Worm (Caenorhabditis elegans) whole organism, L1 larva: ENCODE data around the gene F53G2.3.

ENCODE experiments used
- C16A3.4 ChIP-seq: fragments of 150-350 bp; optimal IDR thresholded peaks from 2 replicates; lab custom pipeline; 2014; ENCODE audit warnings: missing biosample characterization, missing genetic modification characterization
- F16B12.6 ChIP-seq: fragments of 150-350 bp; optimal IDR thresholded peaks from 2 replicates; lab custom pipeline; 2014; ENCODE audit warnings: missing biosample characterization, missing genetic modification characterization
- aha-1 ChIP-seq: fragments of 150-350 bp; optimal IDR thresholded peaks from 2 replicates; lab custom pipeline; 2014; ENCODE audit warnings: missing biosample characterization, missing genetic modification characterization
- aly-2 ChIP-seq: fragments of 150-350 bp; optimal IDR thresholded peaks from 2 replicates; lab custom pipeline; 2014; ENCODE audit warnings: missing biosample characterization, missing genetic modification characterization
- blmp-1 ChIP-seq: fragments of 150-350 bp; optimal IDR thresholded peaks from 2 replicates; lab custom pipeline; 2014; ENCODE audit warnings: missing biosample characterization, missing genetic modification characterization
- ceh-90 ChIP-seq: sonication (generic microtip); optimal IDR thresholded peaks from 2 replicates; lab custom pipeline; 2016; ENCODE audit warnings: missing genetic modification characterization, missing compliant biosample characterization
- ces-1 ChIP-seq: fragments of 150-350 bp; optimal IDR thresholded peaks from 2 replicates; lab custom pipeline; 2014; ENCODE audit warnings: missing biosample characterization, missing genetic modification reagents, missing genetic modification characterization
- efl-1 ChIP-seq, 4 experiments: fragments of 150-350 bp; optimal IDR thresholded peaks in 3 of 4; peaks in 1 of 4; 1 replicate in 1 of 4; 2 replicates in 3 of 4; lab custom pipeline; 2014; ENCODE audit warnings: missing biosample characterization in 2 of 4, missing genetic modification characterization in 2 of 4, missing genetic modification reagents in 2 of 4
- egl-27 ChIP-seq, 2 experiments: fragments of 150-350 bp in 1 of 2; sonication (generic microtip); optimal IDR thresholded peaks; 3 replicates each; lab custom pipeline; 2017 to 2018; ENCODE audit warnings: missing biosample characterization in 2 of 2, missing genetic modification characterization in 2 of 2, missing genetic modification reagents in 2 of 2
- fkh-4 ChIP-seq: sonication (generic microtip); optimal IDR thresholded peaks from 2 replicates; lab custom pipeline; 2016; ENCODE audit warnings: missing compliant biosample characterization, missing genetic modification characterization, borderline replicate concordance
- fkh-8 ChIP-seq: sonication (generic microtip); optimal IDR thresholded peaks from 2 replicates; lab custom pipeline; 2016; ENCODE audit warnings: mild to moderate bottlenecking, missing genetic modification characterization, missing compliant biosample characterization
- fos-1 ChIP-seq: fragments of 150-350 bp; optimal IDR thresholded peaks from 2 replicates; lab custom pipeline; 2014; ENCODE audit warnings: missing biosample characterization, missing genetic modification characterization
- irx-1 ChIP-seq: sonication (generic microtip); optimal IDR thresholded peaks from 2 replicates; lab custom pipeline; 2016; ENCODE audit warnings: missing genetic modification characterization, missing compliant biosample characterization
- lin-14 ChIP-seq: fragments of 200-800 bp; sonication (Bioruptor generic); optimal IDR thresholded peaks from 2 replicates; lab custom pipeline; 2018; ENCODE audit warnings: mild to moderate bottlenecking, missing genetic modification characterization, moderate library complexity, missing compliant biosample characterization
- lin-35 ChIP-seq, 2 experiments: fragments of 150-350 bp; optimal IDR thresholded peaks; 2 replicates each; lab custom pipeline; 2014; ENCODE audit warnings: missing biosample characterization in 2 of 2, missing genetic modification characterization in 2 of 2, missing genetic modification reagents in 2 of 2
- lin-39 ChIP-seq: fragments of 150-350 bp; optimal IDR thresholded peaks from 2 replicates; lab custom pipeline; 2014; ENCODE audit warnings: missing biosample characterization, missing genetic modification reagents, missing genetic modification characterization
- lir-3 ChIP-seq: sonication (generic microtip); optimal IDR thresholded peaks from 2 replicates; lab custom pipeline; 2016; ENCODE audit warnings: mild to moderate bottlenecking, missing genetic modification characterization, moderate library complexity, missing compliant biosample characterization; ENCODE audit not compliant: poor library complexity
- lsy-2 ChIP-seq, 2 experiments: fragments of 150-350 bp; optimal IDR thresholded peaks; 2 replicates each; lab custom pipeline; 2014; ENCODE audit warnings: missing biosample characterization in 2 of 2, missing genetic modification characterization in 2 of 2
- mdl-1 ChIP-seq, 2 experiments: fragments of 150-350 bp; optimal IDR thresholded peaks; 2 replicates each; lab custom pipeline; 2014 to 2017; ENCODE audit warnings: missing biosample characterization in 2 of 2, missing genetic modification characterization in 2 of 2, inconsistent platforms in 1 of 2
- mep-1 ChIP-seq: fragments of 150-350 bp; optimal IDR thresholded peaks from 2 replicates; lab custom pipeline; 2014; ENCODE audit warnings: missing biosample characterization, missing genetic modification characterization
- nhr-11 ChIP-seq: fragments of 150-350 bp; optimal IDR thresholded peaks from 2 replicates; lab custom pipeline; 2014; ENCODE audit warnings: missing biosample characterization, missing genetic modification characterization
- nhr-19 ChIP-seq: fragments of 200-800 bp; sonication (Bioruptor generic); conservative IDR thresholded peaks from 2 replicates; pipeline ENCODE4 v1.3.6; 2022; ENCODE audit warnings: missing genetic modification characterization, missing compliant biosample characterization
- nhr-20 ChIP-seq: sonication (generic microtip); optimal IDR thresholded peaks from 2 replicates; lab custom pipeline; 2016; ENCODE audit warnings: mild to moderate bottlenecking, missing genetic modification characterization, missing compliant biosample characterization
- nhr-71 ChIP-seq: sonication (generic microtip); optimal IDR thresholded peaks from 2 replicates; lab custom pipeline; 2016; ENCODE audit warnings: mild to moderate bottlenecking, missing genetic modification characterization, moderate library complexity, missing compliant biosample characterization
- nhr-76 ChIP-seq: sonication (generic microtip); optimal IDR thresholded peaks from 2 replicates; lab custom pipeline; 2017; ENCODE audit warnings: missing biosample characterization, missing genetic modification characterization
- pag-3 ChIP-seq: sonication (generic microtip); optimal IDR thresholded peaks from 2 replicates; lab custom pipeline; 2017; ENCODE audit warnings: missing genetic modification characterization, mild to moderate bottlenecking, missing compliant biosample characterization, antibody characterized with exemption, borderline replicate concordance; ENCODE audit not compliant: insufficient read depth
- pax-3 ChIP-seq: fragments of 200-800 bp; sonication (Bioruptor generic); optimal IDR thresholded peaks from 2 replicates; lab custom pipeline; 2018; ENCODE audit warnings: mild to moderate bottlenecking, missing genetic modification characterization, moderate library complexity, missing compliant biosample characterization
- rnt-1 ChIP-seq: sonication (generic microtip); optimal IDR thresholded peaks from 2 replicates; lab custom pipeline; 2016; ENCODE audit warnings: mild to moderate bottlenecking, missing genetic modification characterization, moderate library complexity, missing compliant biosample characterization
- skn-1 ChIP-seq: fragments of 150-350 bp; optimal IDR thresholded peaks from 2 replicates; lab custom pipeline; 2014; ENCODE audit warnings: missing biosample characterization, missing genetic modification characterization
- snpc-4 ChIP-seq: fragments of 150-350 bp; optimal IDR thresholded peaks from 2 replicates; lab custom pipeline; 2014; ENCODE audit warnings: missing biosample characterization, missing genetic modification characterization
- snu-23 ChIP-seq: sonication (generic microtip); optimal IDR thresholded peaks from 2 replicates; lab custom pipeline; 2016; ENCODE audit warnings: missing genetic modification characterization, missing compliant biosample characterization
- sup-37 ChIP-seq: fragments of 200-800 bp; sonication (Bioruptor generic); optimal IDR thresholded peaks from 2 replicates; lab custom pipeline; 2018; ENCODE audit warnings: mild to moderate bottlenecking, missing genetic modification characterization, missing compliant biosample characterization
- tlp-1 ChIP-seq: fragments of 150-350 bp; optimal IDR thresholded peaks from 2 replicates; lab custom pipeline; 2014; ENCODE audit warnings: missing biosample characterization, missing genetic modification characterization
- unc-30 ChIP-seq: sonication (generic microtip); optimal IDR thresholded peaks from 2 replicates; lab custom pipeline; 2017; ENCODE audit warnings: missing biosample characterization, missing genetic modification characterization
- unc-98 ChIP-seq: fragments of 200-800 bp; sonication (Bioruptor generic); IDR thresholded peaks from 2 replicates; pipeline ENCODE4 v1.3.6; 2022; ENCODE audit warnings: missing genetic modification characterization, missing compliant biosample characterization
- vab-15 ChIP-seq: sonication (generic microtip); optimal IDR thresholded peaks from 2 replicates; lab custom pipeline; 2017; ENCODE audit warnings: missing genotype, mild to moderate bottlenecking, missing genetic modification characterization, missing compliant biosample characterization
- zag-1 ChIP-seq: fragments of 150-350 bp; optimal IDR thresholded peaks from 2 replicates; lab custom pipeline; 2014; ENCODE audit warnings: missing biosample characterization, missing genetic modification characterization
- zip-4 ChIP-seq: fragments of 200-800 bp; sonication (Bioruptor generic); optimal IDR thresholded peaks from 2 replicates; lab custom pipeline; 2018; ENCODE audit warnings: mild to moderate bottlenecking, missing genetic modification characterization, moderate library complexity, missing compliant biosample characterization
- ztf-11 ChIP-seq, 2 experiments: sonication (generic microtip); optimal IDR thresholded peaks; 2 replicates each; lab custom pipeline; 2016 to 2017; ENCODE audit warnings: missing genetic modification characterization in 2 of 2, missing biosample characterization in 1 of 2, missing compliant biosample characterization in 1 of 2

F53G2.3 gene

DNA sequence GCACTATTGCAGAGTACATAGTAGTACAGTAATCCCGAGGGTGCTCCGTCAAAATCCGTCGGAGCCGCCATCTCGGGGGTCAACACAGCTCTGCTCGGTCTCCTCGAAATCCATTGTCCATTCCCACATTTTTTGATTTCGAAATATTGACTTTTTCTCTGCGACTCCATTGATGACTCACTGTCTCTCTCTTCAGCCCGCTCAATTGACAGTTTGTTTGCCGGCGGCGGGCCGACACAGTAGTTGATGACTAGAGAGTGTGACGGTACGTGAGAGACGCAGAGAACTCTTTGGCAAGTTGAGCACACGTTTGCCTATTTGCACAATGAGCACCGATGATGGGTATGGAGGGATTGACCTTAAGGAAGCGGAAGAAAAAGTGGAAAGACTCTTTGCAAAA is 25.4 kb upstream of the F53G2.3 start (continued):
- TF ChIP-seq aly-2 (tag; lab: Kevin White, UChicago) (no peak), F16B12.6 (tag; lab: Kevin White, UChicago) (no peak), ztf-11 (tag; optimal IDR thresholded peaks at IDR 0.05; lab: Kevin White, UChicago) (no peak), snpc-4 (peak; percentile 10), tlp-1 (tag; lab: Kevin White, UChicago) (no peak), snu-23 (no peak), aha-1 (tag; lab: Kevin White, UChicago) (no peak), nhr-19 (GFP tag; lab: Robert Waterston, UW) (peak; percentile 13; the same call in 1 of the 2 replicates), sup-37 (GFP tag; lab: Kevin White, UChicago) (peak; percentile 64), nhr-71 (tag; lab: Kevin White, UChicago) (peak; percentile 44), rnt-1 (tag; lab: Kevin White, UChicago) (no peak), fkh-4 (tag; lab: Kevin White, UChicago) (no peak), mep-1 (no peak), pax-3 (tag; lab: Kevin White, UChicago) (no peak), lin-39 (tag; lab: Kevin White, UChicago) (no peak), nhr-11 (tag; lab: Kevin White, UChicago) (no peak), lin-35 (GFP tag; optimal IDR thresholded peaks at IDR 0.05; lab: Kevin White, UChicago) (peak in 1 of 2 experiments; percentile 33), lin-14 (GFP tag; lab: Kevin White, UChicago) (peak; percentile 54), skn-1 (tag; lab: Kevin White, UChicago) (peak; percentile 17), ceh-90 (no peak), irx-1 (tag; lab: Kevin White, UChicago) (no peak), mdl-1 (tag; optimal IDR thresholded peaks at IDR 0.05; lab: Kevin White, UChicago) (no peak), zag-1 (no peak), vab-15 (tag; lab: Kevin White, UChicago) (no peak), nhr-20 (tag; lab: Kevin White, UChicago) (peak; percentile 49), nhr-76 (tag; lab: Kevin White, UChicago) (no peak), ces-1 (GFP tag; lab: Kevin White, UChicago) (no peak), egl-27 (tag; optimal IDR thresholded peaks at IDR 0.05; lab: Kevin White, UChicago) (no peak), pag-3 (tag; lab: Kevin White, UChicago) (no peak), C16A3.4 (no peak)

DNA sequence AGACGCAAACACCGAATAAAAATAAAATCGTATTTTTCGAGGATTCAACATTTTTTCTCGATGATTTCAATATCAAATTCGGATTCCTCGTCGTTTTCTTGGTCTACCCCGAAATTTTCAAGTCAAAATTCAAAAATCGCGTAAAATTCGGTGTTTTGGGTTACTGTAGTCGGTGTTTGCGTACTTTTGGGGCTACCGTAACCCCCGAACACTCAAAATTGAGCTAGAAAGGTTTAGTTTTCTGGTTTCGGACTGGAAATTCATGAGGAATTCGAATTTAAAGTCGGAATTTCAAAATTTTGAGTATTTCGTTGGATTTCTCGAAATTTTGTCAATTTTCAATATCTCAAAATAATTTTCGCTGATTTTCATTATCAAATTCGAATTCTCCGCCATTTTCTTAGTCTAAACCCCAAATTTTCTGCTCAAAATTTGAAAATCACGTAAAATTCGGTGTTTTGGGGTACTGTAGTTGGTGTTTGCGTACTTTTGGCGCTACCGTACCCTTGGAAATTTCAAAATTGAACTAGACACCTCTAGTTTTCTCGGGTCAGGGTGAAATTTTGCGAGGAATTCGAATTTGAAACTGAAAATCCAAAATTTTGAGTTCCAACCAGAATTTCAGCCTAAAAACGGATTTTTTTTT is 24.1 kb upstream of the F53G2.3 start:
- no peak for TF ChIP-seq fos-1 (tag; lab: Kevin White, UChicago)
- TF ChIP-seq lsy-2 (tag; optimal IDR thresholded peaks at IDR 0.05; lab: Kevin White, UChicago): peak; percentile 20 to 30
- TF ChIP-seq efl-1 (optimal IDR thresholded peaks at IDR 0.05; lab: Kevin White, UChicago): no peak
- TF ChIP-seq efl-1 (GFP tag; optimal IDR thresholded peaks at IDR 0.05 in 1 of 2; lab: Kevin White, UChicago): peak in 1 of 2 experiments; percentile 30
- TF ChIP-seq mdl-1 (tag; optimal IDR thresholded peaks at IDR 0.05; lab: Kevin White, UChicago): no peak

- no peak for TF ChIP-seq unc-30 (tag; lab: Kevin White, UChicago)
- no peak for TF ChIP-seq lir-3 (tag; lab: Kevin White, UChicago)
- TF ChIP-seq lin-39 (tag; lab: Kevin White, UChicago): no peak
- TF ChIP-seq pax-3 (tag; lab: Kevin White, UChicago): no peak
- no peak for TF ChIP-seq blmp-1 (tag; lab: Kevin White, UChicago)
- TF ChIP-seq fos-1 (tag; lab: Kevin White, UChicago): no peak
- no peak for TF ChIP-seq snu-23
- no peak for TF ChIP-seq zip-4 (GFP tag; lab: Kevin White, UChicago)
- no peak for TF ChIP-seq fkh-8 (tag; lab: Kevin White, UChicago)
- TF ChIP-seq nhr-71 (tag; lab: Kevin White, UChicago): no peak
- TF ChIP-seq mep-1: no peak
- no peak for TF ChIP-seq nhr-19 (GFP tag; lab: Robert Waterston, UW)
- TF ChIP-seq fkh-4 (tag; lab: Kevin White, UChicago): no peak
- TF ChIP-seq unc-98 (GFP tag; lab: Robert Waterston, UW): no peak
- no peak for TF ChIP-seq lsy-2 (tag; optimal IDR thresholded peaks at IDR 0.05; lab: Kevin White, UChicago)
- no peak for TF ChIP-seq mdl-1 (tag; optimal IDR thresholded peaks at IDR 0.05; lab: Kevin White, UChicago)
Measured at ce11 chrII:2456973-2457372, 23.2 kb upstream of the F53G2.3 start.
